Worm (Caenorhabditis elegans): ENCODE measurements around the gene gcy-21.

ce11 chrII:2649015-2649414 lies 10.4 kb upstream of the gcy-21 start:
- TF ChIP-seq him-1 (tag; optimal IDR thresholded peaks at IDR 0.05) = no peak
- TF ChIP-seq W03F9.2 (tag; optimal IDR thresholded peaks at IDR 0.05) = no peak
- no peak for TF ChIP-seq dao-5 (tag; optimal IDR thresholded peaks at IDR 0.05)

Data from whole organism, L4/young adult.